Worm (Caenorhabditis elegans) whole organism, early embryonic: ENCODE data around the gene F36H5.8.

Source experiments
- B0310.2 ChIP-seq: sonication (generic microtip); optimal IDR thresholded peaks from 2 replicates; lab custom pipeline; 2016; ENCODE audit warnings: mild to moderate bottlenecking, missing genetic modification characterization, missing compliant biosample characterization
- F13C5.2 ChIP-seq: sonication (generic microtip); optimal IDR thresholded peaks from 2 replicates; lab custom pipeline; 2017; ENCODE audit warnings: mild to moderate bottlenecking, missing genetic modification characterization, inconsistent platforms, missing compliant biosample characterization
- aly-1 ChIP-seq: sonication (generic microtip); optimal IDR thresholded peaks from 2 replicates; lab custom pipeline; 2016; ENCODE audit warnings: missing genetic modification characterization, missing compliant biosample characterization
- ama-1 ChIP-seq: fragments of 150-350 bp; optimal IDR thresholded peaks from 2 replicates; lab custom pipeline; 2014
- ceh-13 ChIP-seq: fragments of 200-800 bp; sonication (Bioruptor generic); optimal IDR thresholded peaks from 2 replicates; lab custom pipeline; 2018; ENCODE audit warnings: mild to moderate bottlenecking, missing genetic modification characterization, missing compliant biosample characterization
- ceh-36 ChIP-seq: sonication (generic microtip); optimal IDR thresholded peaks from 2 replicates; lab custom pipeline; 2016; ENCODE audit warnings: missing genetic modification characterization, inconsistent platforms, missing compliant biosample characterization
- ets-7 ChIP-seq: sonication (generic microtip); optimal IDR thresholded peaks from 2 replicates; lab custom pipeline; 2016; ENCODE audit warnings: missing genotype, missing genetic modification characterization, missing compliant biosample characterization
- flt-1 ChIP-seq: fragments of 200-800 bp; sonication (Bioruptor generic); IDR thresholded peaks from 2 replicates; pipeline ENCODE4 v1.3.6; 2022; ENCODE audit warnings: missing genetic modification characterization, missing compliant biosample characterization
- hmbx-1 ChIP-seq: sonication (generic microtip); optimal IDR thresholded peaks from 2 replicates; lab custom pipeline; 2016; ENCODE audit warnings: mild to moderate bottlenecking, missing genetic modification characterization, missing compliant biosample characterization
- hmg-4 ChIP-seq: fragments of 200-800 bp; sonication (Bioruptor generic); optimal IDR thresholded peaks from 2 replicates; lab custom pipeline; 2018; ENCODE audit warnings: mild to moderate bottlenecking, missing genetic modification characterization, missing compliant biosample characterization
- hnd-1 ChIP-seq: sonication (generic microtip); optimal IDR thresholded peaks from 2 replicates; lab custom pipeline; 2016; ENCODE audit warnings: missing genetic modification characterization, missing compliant biosample characterization
- pes-1 ChIP-seq: fragments of 200-800 bp; sonication (Bioruptor generic); IDR thresholded peaks from 2 replicates; pipeline ENCODE4 v1.3.6; 2022; ENCODE audit warnings: missing genetic modification reagents, missing genetic modification characterization, missing compliant biosample characterization
- scrt-1 ChIP-seq: fragments of 200-800 bp; sonication (Bioruptor generic); IDR thresholded peaks from 2 replicates; pipeline ENCODE4 v1.3.6; 2022; ENCODE audit warnings: missing genetic modification characterization, missing compliant biosample characterization
- sea-1 ChIP-seq: fragments of 200-800 bp; sonication (Bioruptor generic); conservative IDR thresholded peaks from 2 replicates; pipeline ENCODE4 v1.3.6; 2022; ENCODE audit warnings: missing genetic modification characterization, missing compliant biosample characterization
- tbx-11 ChIP-seq: fragments of 200-800 bp; sonication (Bioruptor generic); IDR thresholded peaks from 2 replicates; pipeline ENCODE4 v1.3.6; 2022; ENCODE audit warnings: missing genetic modification characterization, missing compliant biosample characterization
- tbx-37 ChIP-seq: fragments of 200-800 bp; sonication (Bioruptor generic); conservative IDR thresholded peaks from 2 replicates; pipeline ENCODE4 v1.3.6; 2022; ENCODE audit warnings: missing genetic modification reagents, missing genetic modification characterization, missing compliant biosample characterization
- tra-4 ChIP-seq: sonication (generic microtip); optimal IDR thresholded peaks from 2 replicates; lab custom pipeline; 2017; ENCODE audit warnings: missing genetic modification characterization, missing compliant biosample characterization

F36H5.8 gene

ce11 chrII:1744183-1744582, 6.3 kb downstream of the F36H5.8 start, which contains the start of gene clec-19:
Gene clec-19, plus strand, starts transcription at chrII:1744483.
- TF ChIP-seq tbx-11 (GFP tag; lab: Robert Waterston, UW) (no peak), scrt-1 (GFP tag; lab: Robert Waterston, UW) (no peak)

DNA sequence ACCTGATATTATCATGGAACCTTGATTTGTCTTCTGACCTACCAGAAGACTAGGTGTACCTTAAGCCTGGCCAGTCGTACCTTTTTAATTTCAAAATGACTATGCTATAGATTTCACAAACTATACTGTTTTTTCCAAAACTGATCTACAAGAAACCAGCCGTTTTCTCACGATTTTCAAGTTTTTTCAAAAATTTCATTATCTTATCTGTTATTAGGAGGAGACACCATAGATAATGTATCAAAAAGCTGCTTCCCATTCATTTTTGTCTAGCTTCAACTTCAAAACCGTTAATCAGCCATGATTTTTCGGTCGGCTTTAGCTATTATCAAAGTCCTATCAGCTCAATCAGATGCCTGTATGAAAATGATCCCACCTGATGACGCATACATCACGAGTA, 8.0 kb downstream of the F36H5.8 start, which contains the start of gene F36H5.12:
Gene F36H5.12 (plus strand): TSS at position 301 of the 400 bp plus-strand sequence.
- TF ChIP-seq tbx-37, result no peak

DNA sequence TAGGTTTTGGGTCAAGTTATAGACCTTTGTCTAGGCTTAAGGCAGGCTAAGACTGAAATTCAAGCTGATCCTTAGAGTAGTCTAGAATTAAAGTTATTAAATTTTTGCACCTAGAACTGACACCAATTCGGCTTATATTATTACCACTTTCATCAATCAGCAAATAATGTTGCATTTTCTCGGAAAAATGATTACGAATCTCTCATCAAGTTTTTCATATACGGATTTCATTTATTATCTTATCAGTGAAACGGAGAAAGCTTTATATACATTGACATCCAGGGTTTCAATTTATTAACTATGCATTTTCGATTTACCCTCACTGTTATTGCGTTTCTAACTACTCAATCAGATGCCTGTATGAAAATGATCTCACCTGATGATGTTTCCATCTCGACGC, 9.2 kb downstream of the F36H5.8 start, which contains the start of gene K07G6.1:
Gene K07G6.1 (plus strand): TSS at position 301 of the 400 bp plus-strand sequence.
- TF ChIP-seq hnd-1 (no peak), ceh-36 (tag; lab: Kevin White, UChicago) (no peak), aly-1 (no peak), B0310.2 (tag; lab: Kevin White, UChicago) (no peak), tbx-11 (GFP tag; lab: Robert Waterston, UW) (no peak), ama-1 (lab: Kevin White, UChicago) (no peak)

DNA sequence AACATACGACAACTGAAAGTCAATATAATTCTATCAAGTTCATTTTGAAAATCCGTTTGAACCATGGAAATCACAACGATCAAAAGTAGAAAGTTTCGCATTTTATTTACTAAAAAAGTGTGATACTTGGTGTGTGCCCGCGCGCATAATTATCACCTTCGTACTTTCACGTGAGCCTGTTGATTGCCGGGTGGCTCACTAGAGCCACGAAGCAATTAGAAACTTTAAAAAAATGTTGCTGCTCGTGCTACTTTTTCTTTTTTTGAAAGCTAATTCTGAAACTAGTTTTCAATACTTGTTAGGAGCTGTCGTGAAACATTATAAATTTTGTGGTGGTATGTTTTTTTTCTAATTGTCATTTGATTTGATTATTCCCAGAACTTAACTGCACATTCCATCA, 11.6 kb downstream of the F36H5.8 start, which contains the start of the genes irld-9 and irld-33:
Gene irld-9 (minus strand): TSS at position 101 of the 400 bp plus-strand sequence.
Gene irld-33 (plus strand): TSS at position 209 of the 400 bp plus-strand sequence.
- no peak for TF ChIP-seq ceh-36 (tag; lab: Kevin White, UChicago)
- no peak for TF ChIP-seq tra-4 (tag; lab: Kevin White, UChicago)
- TF ChIP-seq ceh-13 (GFP tag; lab: Kevin White, UChicago), result no peak
- no peak for TF ChIP-seq tbx-37
- TF ChIP-seq hmg-4 (GFP tag; lab: Kevin White, UChicago), result no peak
- no peak for TF ChIP-seq hmbx-1 (tag; lab: Kevin White, UChicago)
- no peak for TF ChIP-seq pes-1 (GFP tag; lab: Robert Waterston, UW)
- no peak for TF ChIP-seq scrt-1 (GFP tag; lab: Robert Waterston, UW)
- TF ChIP-seq ama-1 (lab: Kevin White, UChicago), result no peak
- no peak for TF ChIP-seq sea-1 (GFP tag; lab: Robert Waterston, UW)
- TF ChIP-seq B0310.2 (tag; lab: Kevin White, UChicago), result no peak
- TF ChIP-seq F13C5.2 (tag; lab: Kevin White, UChicago), result no peak
- TF ChIP-seq ets-7, result no peak
- no peak for TF ChIP-seq tbx-11 (GFP tag; lab: Robert Waterston, UW)
- TF ChIP-seq flt-1, result no peak
- no peak for TF ChIP-seq hnd-1
- TF ChIP-seq aly-1, result no peak

DNA sequence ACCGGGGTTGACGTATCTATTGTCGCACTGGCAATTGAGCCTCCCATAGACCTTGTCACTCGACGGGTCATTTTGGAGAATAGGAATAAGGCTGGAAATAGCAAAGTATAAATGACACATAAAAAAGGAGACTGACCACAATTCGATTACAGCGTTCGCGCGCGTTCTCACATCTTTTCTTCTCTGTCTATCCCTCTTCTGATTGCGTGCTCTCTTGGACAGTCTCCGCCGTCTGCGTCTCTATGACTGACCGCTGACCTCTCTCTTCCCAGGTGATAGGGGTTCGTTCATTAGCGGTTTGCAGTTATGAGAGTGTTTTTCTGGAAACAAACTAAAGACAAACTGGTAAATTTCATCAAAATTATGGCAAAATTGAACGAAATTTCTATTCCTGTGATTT, 14.1 kb downstream of the F36H5.8 start, which contains the start of gene ceh-83:
Gene ceh-83 (minus strand): TSS at position 181 of the 400 bp plus-strand sequence.
- TF ChIP-seq flt-1 (no peak), B0310.2 (tag; lab: Kevin White, UChicago) (no peak)

DNA sequence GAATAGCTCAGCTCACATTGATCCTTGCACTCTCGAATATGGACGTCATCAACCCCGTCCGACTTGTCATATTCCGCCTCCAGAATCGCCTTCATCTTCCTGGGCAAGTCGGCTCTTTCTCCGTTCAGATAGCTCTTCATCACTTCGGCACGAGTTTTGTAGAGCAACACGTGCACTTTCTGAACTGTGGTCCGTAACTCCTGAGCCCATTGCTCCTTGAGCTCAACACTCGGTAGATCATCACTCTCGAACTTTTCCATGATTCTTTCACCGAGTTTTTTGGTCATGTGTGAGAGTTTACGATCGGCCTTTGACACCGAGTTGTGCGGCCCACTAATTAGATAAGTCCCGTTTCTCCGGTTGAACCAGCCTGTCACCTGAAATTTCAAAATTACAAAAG, 15.3 kb downstream of the F36H5.8 start:
- TF ChIP-seq hmbx-1 (tag; lab: Kevin White, UChicago), result no peak
- TF ChIP-seq tbx-37, result no peak
- no peak for TF ChIP-seq flt-1
- no peak for TF ChIP-seq aly-1
- no peak for TF ChIP-seq B0310.2 (tag; lab: Kevin White, UChicago)
- TF ChIP-seq ceh-13 (GFP tag; lab: Kevin White, UChicago), result no peak
- no peak for TF ChIP-seq tra-4 (tag; lab: Kevin White, UChicago)
- no peak for TF ChIP-seq tbx-11 (GFP tag; lab: Robert Waterston, UW)

ce11 chrII:1731932-1732331, 18.6 kb downstream of the F36H5.8 start, which contains the start of gene ceh-82:
Gene ceh-82, plus strand, starts transcription at chrII:1732232.
- no peak for TF ChIP-seq ets-7
- no peak for TF ChIP-seq tra-4 (tag; lab: Kevin White, UChicago)
- no peak for TF ChIP-seq scrt-1 (GFP tag; lab: Robert Waterston, UW)

DNA sequence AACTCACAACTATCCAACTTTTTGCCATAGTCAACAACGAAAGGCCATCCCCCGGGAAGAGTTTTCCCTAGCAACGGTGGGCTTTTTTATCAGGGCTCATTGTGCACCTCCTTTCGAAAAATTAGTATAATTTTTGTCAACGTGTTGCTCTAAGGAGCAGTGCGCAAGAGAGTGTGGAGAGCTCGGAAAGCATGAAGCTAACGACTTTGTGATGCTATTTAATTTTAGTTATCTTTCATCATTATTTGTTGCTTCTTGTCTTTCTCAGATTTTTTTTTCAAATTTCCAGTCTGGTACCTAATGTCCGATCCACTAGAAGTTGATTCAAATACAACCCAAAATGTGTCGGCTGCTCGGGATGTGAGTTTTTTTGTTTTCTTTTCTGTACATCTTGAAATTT, 20.4 kb downstream of the F36H5.8 start, which contains the start of gene ceh-81:
Gene ceh-81 (plus strand): TSS at position 301 of the 400 bp plus-strand sequence.
- TF ChIP-seq sea-1 (GFP tag; lab: Robert Waterston, UW) (no peak), tbx-11 (GFP tag; lab: Robert Waterston, UW) (no peak), hmbx-1 (tag; lab: Kevin White, UChicago) (no peak), ceh-36 (tag; lab: Kevin White, UChicago) (no peak), ceh-13 (GFP tag; lab: Kevin White, UChicago) (no peak), hmg-4 (GFP tag; lab: Kevin White, UChicago) (no peak), B0310.2 (tag; lab: Kevin White, UChicago) (no peak), flt-1 (no peak), pes-1 (GFP tag; lab: Robert Waterston, UW) (no peak), ets-7 (no peak), scrt-1 (GFP tag; lab: Robert Waterston, UW) (no peak), tra-4 (tag; lab: Kevin White, UChicago) (no peak), ama-1 (lab: Kevin White, UChicago) (no peak), tbx-37 (no peak), hnd-1 (no peak), aly-1 (no peak), F13C5.2 (tag; lab: Kevin White, UChicago) (no peak)

- TF ChIP-seq aly-1 (no peak), tra-4 (tag; lab: Kevin White, UChicago) (no peak), sea-1 (GFP tag; lab: Robert Waterston, UW) (no peak), ceh-36 (tag; lab: Kevin White, UChicago) (no peak), scrt-1 (GFP tag; lab: Robert Waterston, UW) (no peak), hnd-1 (no peak), tbx-37 (no peak), ama-1 (lab: Kevin White, UChicago) (no peak), flt-1 (no peak), hmbx-1 (tag; lab: Kevin White, UChicago) (no peak), F13C5.2 (tag; lab: Kevin White, UChicago) (no peak), hmg-4 (GFP tag; lab: Kevin White, UChicago) (no peak)
These were observed 22.2 kb downstream of the F36H5.8 start, which contains the start of gene btb-9 for ce11 chrII:1728253-1728652. Gene btb-9, plus strand, starts transcription at chrII:1728506.
